Worm (Caenorhabditis elegans): ENCODE measurements around the gene acp-2.

The acp-2 gene

ce11 chrII:8385561-8385960 is 46.3 kb downstream of the acp-2 start:
- TF ChIP-seq lag-1 (GFP tag; IDR thresholded peaks at IDR 0.05) (no peak), nhr-80 (tag; optimal IDR thresholded peaks at IDR 0.05) (peak; percentile 6)

- TF ChIP-seq ceh-79 (tag; optimal IDR thresholded peaks at IDR 0.05) (no peak), F33H1.4 (GFP tag; IDR thresholded peaks at IDR 0.05) (no peak), hlh-12 (tag; optimal IDR thresholded peaks at IDR 0.05) (no peak), zim-3 (tag; optimal IDR thresholded peaks at IDR 0.05) (no peak), nhr-80 (tag; optimal IDR thresholded peaks at IDR 0.05) (peak; percentile 93), F49E8.2 (tag; optimal IDR thresholded peaks at IDR 0.05; ENCODE audit: insufficient read depth) (no peak), egrh-3 (GFP tag; IDR thresholded peaks at IDR 0.05) (no peak), atf-7 (tag; optimal IDR thresholded peaks at IDR 0.05) (peak; percentile 9), unc-130 (GFP tag; optimal IDR thresholded peaks at IDR 0.05) (no peak), B0019.2 (GFP tag; conservative IDR thresholded peaks at IDR 0.05) (no peak)
Observed at ce11 chrII:8384344-8384743, 47.5 kb downstream of the acp-2 start.

ce11 chrII:8382880-8383279 is 49.0 kb downstream of the acp-2 start:
- TF ChIP-seq nhr-80 (tag; optimal IDR thresholded peaks at IDR 0.05) (peak; percentile 89), ztf-22 (GFP tag; optimal IDR thresholded peaks at IDR 0.05) (peak; percentile 34), atf-7 (tag; optimal IDR thresholded peaks at IDR 0.05) (peak; percentile 78), pha-4 (tag; optimal IDR thresholded peaks at IDR 0.05) (peak; percentile 83), unc-62 (GFP tag; optimal IDR thresholded peaks at IDR 0.05) (peak; percentile 57), mes-4 (tag; optimal IDR thresholded peaks at IDR 0.05) (no peak)

- no peak for TF ChIP-seq madf-6 (GFP tag; IDR thresholded peaks at IDR 0.05)
Observed at ce11 chrII:8381197-8381596, 50.7 kb downstream of the acp-2 start, which contains the start of gene F49E12.12. TSS of gene F49E12.12 (plus strand) at chrII:8381497.

ce11 chrII:8380188-8380587 is 51.7 kb downstream of the acp-2 start:
- no peak for TF ChIP-seq hsf-1 (GFP tag; IDR thresholded peaks at IDR 0.05)
- TF ChIP-seq hlh-12 (tag; optimal IDR thresholded peaks at IDR 0.05), result no peak
